Worm (Caenorhabditis elegans): ENCODE results near the gene F54D5.9.

The F54D5.9 gene

ce11 chrII:11501956-11502355, 42.7 kb downstream of the F54D5.9 start (continued):
- no peak for TF ChIP-seq gei-8 (GFP tag; optimal IDR thresholded peaks at IDR 0.05)
- TF ChIP-seq nhr-76 (tag; optimal IDR thresholded peaks at IDR 0.05) = no peak
- no peak for TF ChIP-seq mxl-2 (GFP tag; conservative IDR thresholded peaks at IDR 0.05)
- peak; percentile 68 for TF ChIP-seq mxl-3 (GFP tag; optimal IDR thresholded peaks at IDR 0.05)
- peak; percentile 51 for TF ChIP-seq hlh-11 (tag; optimal IDR thresholded peaks at IDR 0.05)
- no peak for TF ChIP-seq ceh-62 (tag; optimal IDR thresholded peaks at IDR 0.05)
- no peak for TF ChIP-seq fos-1 (tag; optimal IDR thresholded peaks at IDR 0.05)
- no peak for TF ChIP-seq F26F4.8 (GFP tag; conservative IDR thresholded peaks at IDR 0.05)
- no peak for TF ChIP-seq Y105C5A.15 (GFP tag; IDR thresholded peaks at IDR 0.05)
- TF ChIP-seq mes-2 (tag; optimal IDR thresholded peaks at IDR 0.05; ENCODE audit: poor library complexity, severe bottlenecking) = no peak
- TF ChIP-seq Y75B8A.6 (GFP tag; IDR thresholded peaks at IDR 0.05) = no peak
- no peak for TF ChIP-seq zag-1 (tag; optimal IDR thresholded peaks at IDR 0.05)
- no peak for TF ChIP-seq F10B5.3 (tag; optimal IDR thresholded peaks at IDR 0.05)
- TF ChIP-seq dmd-6 (GFP tag; IDR thresholded peaks at IDR 0.05) = no peak
- TF ChIP-seq snpc-1.2 (GFP tag; IDR thresholded peaks at IDR 0.05) = no peak

- peak; percentile 81 for TF ChIP-seq nhr-28 (tag; optimal IDR thresholded peaks at IDR 0.05)
- TF ChIP-seq pqm-1 (tag; optimal IDR thresholded peaks at IDR 0.05) = peak; percentile 46
- no peak for TF ChIP-seq Y75B8A.6 (GFP tag; IDR thresholded peaks at IDR 0.05)
- TF ChIP-seq php-3 (GFP tag; IDR thresholded peaks at IDR 0.05) = peak; percentile 42; the same call in 1 of the 2 replicates
- no peak for TF ChIP-seq spr-1 (tag; optimal IDR thresholded peaks at IDR 0.05)
- TF ChIP-seq ceh-82 (tag; optimal IDR thresholded peaks at IDR 0.05) = no peak
- TF ChIP-seq rbr-2 (tag; optimal IDR thresholded peaks at IDR 0.05) = no peak
- no peak for TF ChIP-seq dve-1 (tag; optimal IDR thresholded peaks at IDR 0.05; ENCODE audit: insufficient read depth)
- no peak for TF ChIP-seq mdt-29 (GFP tag; IDR thresholded peaks at IDR 0.05)
- no peak for TF ChIP-seq daf-16 (GFP tag; optimal IDR thresholded peaks at IDR 0.05)
- peak; percentile 62 for TF ChIP-seq daf-16 (tag; optimal IDR thresholded peaks at IDR 0.05)
These were observed 44.4 kb downstream of the F54D5.9 start, which contains the start of gene B0334.20 for ce11 chrII:11500198-11500597. B0334.20 (minus strand) TSS chrII:11500459.

- TF ChIP-seq unc-62 (GFP tag; optimal IDR thresholded peaks at IDR 0.05 in 1 of 2) (peak in 1 of 2 experiments; percentile 81), unc-62 (tag; optimal IDR thresholded peaks at IDR 0.05) (no peak), mxl-3 (GFP tag; optimal IDR thresholded peaks at IDR 0.05) (no peak), ztf-7 (tag; optimal IDR thresholded peaks at IDR 0.05) (no peak)
These were observed 47.3 kb downstream of the F54D5.9 start, which contains the start of gene B0334.5 for ce11 chrII:11497365-11497764. B0334.5 (plus strand) TSS chrII:11497665.

- peak in 1 of 2 experiments; percentile 43 for TF ChIP-seq daf-16 (GFP tag; optimal IDR thresholded peaks at IDR 0.05)
- no peak for TF ChIP-seq daf-16 (tag; optimal IDR thresholded peaks at IDR 0.05)
- TF ChIP-seq lsy-2 (tag; optimal IDR thresholded peaks at IDR 0.05) = peak in 1 of 2 experiments; percentile 15
- TF ChIP-seq nhr-102 (tag; optimal IDR thresholded peaks at IDR 0.05) = no peak
- TF ChIP-seq mes-2 (tag; optimal IDR thresholded peaks at IDR 0.05; ENCODE audit: poor library complexity, severe bottlenecking) = peak; percentile 29
These were observed 47.9 kb downstream of the F54D5.9 start, which contains the start of gene emc-5 for ce11 chrII:11496767-11497166. emc-5 (plus strand) TSS chrII:11496780.

- no peak for TF ChIP-seq hmg-1.1 (GFP tag; IDR thresholded peaks at IDR 0.05)
- no peak for TF ChIP-seq lin-38 (GFP tag; IDR thresholded peaks at IDR 0.05)
- TF ChIP-seq lin-39 (tag; optimal IDR thresholded peaks at IDR 0.05) = no peak
- no peak for TF ChIP-seq daf-16 (GFP tag; optimal IDR thresholded peaks at IDR 0.05)
- no peak for TF ChIP-seq daf-16 (tag; optimal IDR thresholded peaks at IDR 0.05)
These were observed 48.8 kb downstream of the F54D5.9 start for ce11 chrII:11495806-11496205.

Data from whole organism, L4 larva.